Fruit fly (Drosophila melanogaster) whole organism, adult: ENCODE data around the gene CG43169.

Experiments
- CG14711 ChIP-seq: fragments of 200-800 bp; sonication (Bioruptor generic); optimal IDR thresholded peaks from 2 replicates; lab custom pipeline; 2018; ENCODE audit warnings: missing biosample characterization, mild to moderate bottlenecking, missing genetic modification characterization, moderate library complexity
- CG5204 ChIP-seq: fragments of 200-800 bp; sonication (Bioruptor generic); optimal IDR thresholded peaks from 2 replicates; lab custom pipeline; 2016; ENCODE audit warnings: missing biosample characterization, missing genetic modification characterization
- Clk ChIP-seq: fragments of 200-800 bp; sonication (Bioruptor generic); optimal IDR thresholded peaks from 2 replicates; lab custom pipeline; 2017; ENCODE audit warnings: missing biosample characterization, missing genetic modification characterization
- bab1 ChIP-seq: fragments of 200-800 bp; sonication (Bioruptor generic); optimal IDR thresholded peaks from 3 replicates; lab custom pipeline; 2019; ENCODE audit warnings: missing biosample characterization, mild to moderate bottlenecking, missing genetic modification characterization, moderate library complexity
- pad ChIP-seq: fragments of 200-800 bp; sonication (Bioruptor generic); optimal IDR thresholded peaks from 3 replicates; lab custom pipeline; 2017; ENCODE audit warnings: missing biosample characterization, missing genetic modification characterization, mild to moderate bottlenecking, moderate library complexity, missing genetic modification reagents

dm6 chr3L:8851950-8852349, 36.5 kb downstream of the CG43169 start:
- no peak for TF ChIP-seq pad (GFP tag; lab: Kevin White, UChicago)
- no peak for TF ChIP-seq CG14711 (tag; lab: Kevin White, UChicago)
- TF ChIP-seq bab1 (GFP tag; lab: Kevin White, UChicago): no peak
- TF ChIP-seq Clk (GFP tag; lab: Kevin White, UChicago): no peak
- TF ChIP-seq CG5204 (GFP tag; lab: Kevin White, UChicago): no peak
